Fruit fly (Drosophila melanogaster) whole organism, embryonic: ENCODE measurements around the gene kra.

Source experiments
- Antp ChIP-seq: fragments of 200-800 bp; sonication (Bioruptor generic); optimal IDR thresholded peaks from 3 replicates; lab custom pipeline; 2016; ENCODE audit warnings: missing biosample characterization, missing genetic modification characterization
- C15 ChIP-seq: fragments of 200-800 bp; sonication (Bioruptor generic); IDR thresholded peaks from 3 replicates; pipeline ENCODE4 v1.3.6; 2022; ENCODE audit warnings: missing biosample characterization, missing genetic modification characterization
- CG11085 ChIP-seq: fragments of 200-800 bp; sonication (Bioruptor generic); IDR thresholded peaks from 2 replicates; pipeline ENCODE4 v1.3.6; 2022; ENCODE audit warnings: missing biosample characterization, missing genetic modification characterization
- CG13287 ChIP-seq: fragments of 200-800 bp; sonication (Bioruptor generic); IDR thresholded peaks from 2 replicates; pipeline ENCODE4 v1.3.6; 2022; ENCODE audit warnings: missing biosample characterization, missing genetic modification characterization; ENCODE audit not compliant: partially characterized antibody
- CG14860 ChIP-seq: fragments of 200-800 bp; sonication (Bioruptor generic); IDR thresholded peaks from 3 replicates; pipeline ENCODE4 v1.3.6; 2022; ENCODE audit warnings: missing biosample characterization, missing genetic modification characterization; ENCODE audit not compliant: partially characterized antibody
- CG15479 ChIP-seq: fragments of 200-800 bp; sonication (Bioruptor generic); optimal IDR thresholded peaks from 3 replicates; lab custom pipeline; 2019; ENCODE audit warnings: missing biosample characterization, mild to moderate bottlenecking, missing genetic modification characterization, moderate library complexity
- CG1603 ChIP-seq: fragments of 200-800 bp; sonication (Bioruptor generic); optimal IDR thresholded peaks from 2 replicates; lab custom pipeline; 2019; ENCODE audit warnings: missing biosample characterization, mild to moderate bottlenecking, missing genetic modification characterization, moderate library complexity
- CG1792 ChIP-seq: fragments of 200-800 bp; sonication (Bioruptor generic); optimal IDR thresholded peaks from 2 replicates; lab custom pipeline; 2016; ENCODE audit warnings: missing biosample characterization, missing genetic modification characterization
- CG1832 ChIP-seq: fragments of 200-800 bp; sonication (Bioruptor generic); optimal IDR thresholded peaks from 2 replicates; lab custom pipeline; 2017; ENCODE audit warnings: missing biosample characterization, mild to moderate bottlenecking, missing genetic modification characterization, inconsistent platforms
- CG18476 ChIP-seq: fragments of 200-800 bp; sonication (Bioruptor generic); optimal IDR thresholded peaks from 2 replicates; lab custom pipeline; 2016; ENCODE audit warnings: missing biosample characterization, mild to moderate bottlenecking, missing genetic modification characterization
- CG2678 ChIP-seq: fragments of 200-800 bp; sonication (Bioruptor generic); optimal IDR thresholded peaks from 3 replicates; lab custom pipeline; 2019; ENCODE audit warnings: missing biosample characterization, mild to moderate bottlenecking, missing genetic modification characterization, moderate library complexity
- CG30431 ChIP-seq: fragments of 200-800 bp; sonication (Bioruptor generic); optimal IDR thresholded peaks from 2 replicates; lab custom pipeline; 2017; ENCODE audit warnings: missing biosample characterization, missing genetic modification characterization
- CG32767 ChIP-seq: fragments of 200-800 bp; sonication (Bioruptor generic); IDR thresholded peaks from 2 replicates; pipeline ENCODE4 v1.3.6; 2022; ENCODE audit warnings: missing biosample characterization, missing genetic modification characterization
- CG3847 ChIP-seq: fragments of 200-800 bp; sonication (Bioruptor generic); IDR thresholded peaks from 2 replicates; pipeline ENCODE4 v1.3.6; 2022; ENCODE audit warnings: missing biosample characterization, missing genetic modification characterization
- CG5180 ChIP-seq: fragments of 200-800 bp; sonication (Bioruptor generic); optimal IDR thresholded peaks from 3 replicates; lab custom pipeline; 2017; ENCODE audit warnings: missing biosample characterization, missing genetic modification characterization, mild to moderate bottlenecking, moderate library complexity, missing genetic modification reagents
- CG7786 ChIP-seq: fragments of 200-800 bp; sonication (Bioruptor generic); optimal IDR thresholded peaks from 2 replicates; lab custom pipeline; 2016; ENCODE audit warnings: missing biosample characterization, missing genetic modification characterization
- CG7987 ChIP-seq: fragments of 200-800 bp; sonication (Bioruptor generic); optimal IDR thresholded peaks from 2 replicates; lab custom pipeline; 2018; ENCODE audit warnings: missing biosample characterization, mild to moderate bottlenecking, missing genetic modification characterization, moderate library complexity
- CG9727 ChIP-seq: fragments of 200-800 bp; sonication (Bioruptor generic); optimal IDR thresholded peaks from 3 replicates; lab custom pipeline; 2017; ENCODE audit warnings: missing biosample characterization, mild to moderate bottlenecking, missing genetic modification characterization
- CrebB ChIP-seq: fragments of 200-800 bp; sonication (Bioruptor generic); optimal IDR thresholded peaks from 3 replicates; lab custom pipeline; 2018; ENCODE audit warnings: missing biosample characterization, mild to moderate bottlenecking, missing genetic modification characterization
- D ChIP-seq, 2 experiments: fragments of 200-800 bp in 1 of 2; fragments of >200 bp in 1 of 2; sonication (Bioruptor generic) in 1 of 2; optimal IDR thresholded peaks; 2 replicates in 1 of 2; 3 replicates in 1 of 2; lab custom pipeline; 2017; ENCODE audit warnings: mild to moderate bottlenecking in 1 of 2, missing biosample characterization in 1 of 2, missing genetic modification characterization in 1 of 2, missing genetic modification reagents in 1 of 2
- Dip2 ChIP-seq: fragments of 200-800 bp; sonication (Bioruptor generic); IDR thresholded peaks from 2 replicates; pipeline ENCODE4 v1.3.6; 2022; ENCODE audit warnings: missing biosample characterization, missing genetic modification characterization
- Fer1 ChIP-seq: fragments of 200-800 bp; sonication (Bioruptor generic); optimal IDR thresholded peaks from 2 replicates; lab custom pipeline; 2017; ENCODE audit warnings: missing biosample characterization, mild to moderate bottlenecking, missing genetic modification characterization
- Gug ChIP-seq: fragments of 200-800 bp; sonication (Bioruptor generic); IDR thresholded peaks from 4 replicates; pipeline ENCODE4 v1.3.6; 2022; ENCODE audit warnings: missing biosample characterization, missing genetic modification characterization
- Hr51 ChIP-seq, 2 experiments: fragments of 200-800 bp; sonication (Bioruptor generic); optimal IDR thresholded peaks; 2 replicates in 1 of 2; 3 replicates in 1 of 2; lab custom pipeline; 2016 to 2018; ENCODE audit warnings: missing biosample characterization in 2 of 2, missing genetic modification characterization in 2 of 2, mild to moderate bottlenecking in 1 of 2, moderate library complexity in 1 of 2
- Hr78 ChIP-seq, 2 experiments: fragments of 200-800 bp in 1 of 2; fragments of >200 bp in 1 of 2; sonication (Bioruptor generic) in 1 of 2; optimal IDR thresholded peaks; 2 replicates each; lab custom pipeline; 2017 to 2019; ENCODE audit warnings: missing biosample characterization in 2 of 2, missing genetic modification characterization in 2 of 2, mild to moderate bottlenecking in 1 of 2, moderate library complexity in 1 of 2
- MBD-R2 ChIP-seq: fragments of 200-800 bp; sonication (Bioruptor generic); IDR thresholded peaks from 2 replicates; pipeline ENCODE4 v1.3.6; 2022; ENCODE audit warnings: missing biosample characterization, missing genetic modification characterization
- MESR4 ChIP-seq: fragments of 200-800 bp; sonication (Bioruptor generic); optimal IDR thresholded peaks from 2 replicates; lab custom pipeline; 2018; ENCODE audit warnings: missing biosample characterization, mild to moderate bottlenecking, missing genetic modification characterization, moderate library complexity
- Mad ChIP-seq: fragments of 200-800 bp; sonication (Bioruptor generic); optimal IDR thresholded peaks from 2 replicates; lab custom pipeline; 2016; ENCODE audit warnings: missing biosample characterization, missing genetic modification characterization
- Med ChIP-seq: fragments of 200-800 bp; sonication (Bioruptor generic); peaks from one replicate; lab custom pipeline; 2016; ENCODE audit warnings: missing biosample characterization, missing genetic modification characterization, mild to moderate bottlenecking, inconsistent platforms, moderate library complexity
- Spps ChIP-seq: fragments of 200-800 bp; sonication (Bioruptor generic); optimal IDR thresholded peaks from 2 replicates; lab custom pipeline; 2018; ENCODE audit warnings: missing biosample characterization, mild to moderate bottlenecking, missing genetic modification characterization
- bigmax ChIP-seq: fragments of 200-800 bp; sonication (Bioruptor generic); optimal IDR thresholded peaks from 2 replicates; lab custom pipeline; 2018; ENCODE audit warnings: missing biosample characterization, mild to moderate bottlenecking, missing genetic modification characterization
- crc ChIP-seq: fragments of 200-800 bp; sonication (Bioruptor generic); optimal IDR thresholded peaks from 2 replicates; lab custom pipeline; 2016; ENCODE audit warnings: missing biosample characterization, missing genetic modification characterization
- fd96Cb ChIP-seq: fragments of 200-800 bp; sonication (Bioruptor generic); optimal IDR thresholded peaks from 2 replicates; lab custom pipeline; 2018; ENCODE audit warnings: missing biosample characterization, mild to moderate bottlenecking, missing genetic modification characterization, moderate library complexity
- gce ChIP-seq: fragments of 200-800 bp; sonication (Bioruptor generic); IDR thresholded peaks from 3 replicates; pipeline ENCODE4 v1.3.6; 2022; ENCODE audit warnings: missing biosample characterization, missing genetic modification characterization
- kah ChIP-seq: fragments of 200-800 bp; sonication (Bioruptor generic); optimal IDR thresholded peaks from 2 replicates; lab custom pipeline; 2018; ENCODE audit warnings: missing biosample characterization, mild to moderate bottlenecking, missing genetic modification characterization
- kay ChIP-seq: fragments of 200-800 bp; sonication (Bioruptor generic); optimal IDR thresholded peaks from 2 replicates; lab custom pipeline; 2016; ENCODE audit warnings: missing biosample characterization, missing genetic modification characterization
- klu ChIP-seq: fragments of 200-800 bp; sonication (Bioruptor generic); IDR thresholded peaks from 2 replicates; pipeline ENCODE4 v1.3.6; 2022; ENCODE audit warnings: missing biosample characterization, missing genetic modification characterization
- kni ChIP-seq: fragments of 200-800 bp; sonication (Bioruptor generic); optimal IDR thresholded peaks from 3 replicates; lab custom pipeline; 2017; ENCODE audit warnings: mild to moderate bottlenecking, missing biosample characterization, missing genetic modification reagents, missing genetic modification characterization
- lola ChIP-seq, 3 experiments: fragments of >200 bp in 2 of 3; fragments of 200-800 bp in 1 of 3; sonication (Bioruptor generic) in 1 of 3; optimal IDR thresholded peaks; 2 replicates each; lab custom pipeline; 2017 to 2019; ENCODE audit warnings: missing biosample characterization in 3 of 3, missing genetic modification characterization in 3 of 3, mild to moderate bottlenecking in 1 of 3, moderate library complexity in 1 of 3
- peb ChIP-seq: fragments of 200-800 bp; sonication (Bioruptor generic); IDR thresholded peaks from 2 replicates; pipeline ENCODE4 v1.3.6; 2022; ENCODE audit warnings: missing biosample characterization, missing genetic modification characterization
- psq ChIP-seq: fragments of 200-800 bp; sonication (Bioruptor generic); optimal IDR thresholded peaks from 2 replicates; lab custom pipeline; 2017; ENCODE audit warnings: missing biosample characterization, missing genetic modification characterization
- ro ChIP-seq: fragments of 200-800 bp; sonication (Bioruptor generic); IDR thresholded peaks from 2 replicates; pipeline ENCODE4 v1.3.6; 2022; ENCODE audit warnings: missing biosample characterization, missing genetic modification characterization
- schlank ChIP-seq: fragments of 200-800 bp; sonication (Bioruptor generic); optimal IDR thresholded peaks from 2 replicates; lab custom pipeline; 2018; ENCODE audit warnings: missing biosample characterization, mild to moderate bottlenecking, missing genetic modification characterization
- sens ChIP-seq: fragments of 200-800 bp; sonication (Bioruptor generic); peaks from one replicate; lab custom pipeline; 2016; ENCODE audit warnings: missing biosample characterization, missing genetic modification characterization
- sob ChIP-seq: fragments of 200-800 bp; sonication (Bioruptor generic); IDR thresholded peaks from 2 replicates; pipeline ENCODE4 v1.3.6; 2022; ENCODE audit warnings: missing biosample characterization, missing genetic modification characterization
- ssp ChIP-seq: fragments of 200-800 bp; sonication (Bioruptor generic); IDR thresholded peaks from 2 replicates; pipeline ENCODE4 v1.3.6; 2022; ENCODE audit warnings: missing biosample characterization, missing genetic modification characterization
- stc ChIP-seq: fragments of 200-800 bp; sonication (Bioruptor generic); IDR thresholded peaks from 2 replicates; pipeline ENCODE4 v1.3.6; 2022; ENCODE audit warnings: missing biosample characterization, missing genetic modification characterization
- zfh1 ChIP-seq: fragments of 200-800 bp; sonication (Bioruptor generic); IDR thresholded peaks from 3 replicates; pipeline ENCODE4 v1.3.6; 2022; ENCODE audit warnings: missing biosample characterization, missing genetic modification characterization
- zfh2 ChIP-seq: fragments of 200-800 bp; sonication (Bioruptor generic); optimal IDR thresholded peaks from 2 replicates; lab custom pipeline; 2016; ENCODE audit warnings: missing biosample characterization, missing genetic modification characterization

The kra gene

DNA sequence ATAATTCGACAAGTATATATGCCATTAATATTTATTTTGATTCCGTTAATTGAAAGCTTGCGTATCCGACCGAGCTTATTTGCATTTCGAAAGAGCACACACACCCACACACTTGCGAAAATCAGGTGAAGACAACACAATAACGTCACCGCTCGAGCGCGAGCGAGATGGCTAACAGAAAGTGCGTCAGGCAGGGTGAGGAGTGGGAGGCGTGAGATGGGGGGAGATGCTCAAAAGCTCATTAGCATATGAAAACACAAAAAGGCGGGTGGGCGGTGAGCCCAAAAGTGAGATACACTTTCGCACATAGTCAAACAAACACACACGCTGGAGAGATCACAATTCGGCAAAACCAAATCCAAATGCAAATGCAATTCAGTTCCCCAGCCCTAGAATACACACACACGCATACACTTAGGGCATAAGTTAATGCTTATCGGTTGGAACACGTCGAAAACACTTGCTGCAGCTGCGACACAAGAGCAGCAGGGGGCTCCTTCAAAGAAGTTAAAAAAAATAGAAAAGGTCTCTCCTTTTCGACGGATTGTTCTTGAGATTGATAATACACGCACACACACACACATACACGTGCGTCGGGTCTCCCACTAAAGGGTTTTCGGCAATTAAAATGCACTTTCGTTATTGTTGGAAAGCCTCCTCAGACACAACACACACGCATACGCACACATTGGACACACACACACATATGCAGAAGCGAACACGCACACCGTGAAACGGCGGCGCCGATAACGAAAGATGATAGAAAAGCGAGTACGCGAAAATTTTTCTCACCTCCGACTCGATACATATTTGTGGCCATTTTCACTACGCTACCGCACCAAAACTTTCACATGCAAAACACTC lies 47.0 kb upstream of the kra start (continued):
- TF ChIP-seq MESR4 (GFP tag; lab: Kevin White, UChicago): peak; percentile 86
- TF ChIP-seq D (optimal IDR thresholded peaks at IDR 0.05; lab: Kevin White, UChicago): peak; percentile 46
- TF ChIP-seq D (GFP tag; optimal IDR thresholded peaks at IDR 0.05; lab: Kevin White, UChicago): no peak
- TF ChIP-seq zfh1: no peak
- TF ChIP-seq CrebB (tag; lab: Kevin White, UChicago): no peak
- no peak for TF ChIP-seq zfh2 (GFP tag; lab: Kevin White, UChicago)
- TF ChIP-seq CG7987 (GFP tag; lab: Kevin White, UChicago): no peak
- no peak for TF ChIP-seq crc
- no peak for TF ChIP-seq Antp
- TF ChIP-seq Gug (GFP tag; lab: Robert Waterston, UW): no peak
- no peak for TF ChIP-seq Fer1 (GFP tag; lab: Kevin White, UChicago)
- TF ChIP-seq Dip2: no peak
- no peak for TF ChIP-seq Hr78 (GFP tag; optimal IDR thresholded peaks at IDR 0.05; lab: Kevin White, UChicago)
- no peak for TF ChIP-seq ssp (GFP tag; lab: Robert Waterston, UW)
- no peak for TF ChIP-seq CG14860 (GFP tag; lab: Robert Waterston, UW)
- no peak for TF ChIP-seq CG32767 (GFP tag; lab: Robert Waterston, UW)
- no peak for TF ChIP-seq lola (GFP tag; optimal IDR thresholded peaks at IDR 0.05; lab: Kevin White, UChicago)
- TF ChIP-seq CG5180 (GFP tag; lab: Kevin White, UChicago): peak; percentile 82
- TF ChIP-seq CG1832 (GFP tag; lab: Kevin White, UChicago): peak; percentile 49
- peak; percentile 79 for TF ChIP-seq Med (GFP tag; lab: Kevin White, UChicago)
- no peak for TF ChIP-seq CG11085 (GFP tag; lab: Robert Waterston, UW)
- TF ChIP-seq CG1603 (tag; lab: Kevin White, UChicago): no peak
- TF ChIP-seq sob (GFP tag; lab: Robert Waterston, UW): no peak
- no peak for TF ChIP-seq CG18476 (GFP tag; lab: Kevin White, UChicago)
- no peak for TF ChIP-seq bigmax (GFP tag; lab: Kevin White, UChicago)
- no peak for TF ChIP-seq CG9727
- 0 out of 2 replicates have a peak, but pooled peaks have one; percentile 6 for TF ChIP-seq MBD-R2 (GFP tag; lab: Robert Waterston, UW)
- TF ChIP-seq Spps: no peak
- no peak for TF ChIP-seq klu (GFP tag; lab: Robert Waterston, UW)
- TF ChIP-seq kah (GFP tag; lab: Kevin White, UChicago): peak; percentile 20
- TF ChIP-seq CG1792 (GFP tag; lab: Kevin White, UChicago): no peak
- TF ChIP-seq sens (GFP tag; lab: Kevin White, UChicago): peak; percentile 19
- no peak for TF ChIP-seq C15 (GFP tag; lab: Robert Waterston, UW)
- no peak for TF ChIP-seq CG13287
- TF ChIP-seq CG3847: no peak
- no peak for TF ChIP-seq CG7786 (GFP tag; lab: Kevin White, UChicago)
- no peak for TF ChIP-seq stc (GFP tag; lab: Robert Waterston, UW)
- TF ChIP-seq kay (GFP tag; lab: Kevin White, UChicago): no peak
- TF ChIP-seq ro (GFP tag; lab: Robert Waterston, UW): no peak
- TF ChIP-seq Hr51 (GFP tag; optimal IDR thresholded peaks at IDR 0.05; lab: Kevin White, UChicago): no peak
- no peak for TF ChIP-seq psq (GFP tag; lab: Kevin White, UChicago)
- no peak for TF ChIP-seq CG2678
- TF ChIP-seq fd96Cb (tag; lab: Kevin White, UChicago): no peak
- TF ChIP-seq CG15479 (GFP tag; lab: Kevin White, UChicago): peak; percentile 71
- TF ChIP-seq gce (GFP tag; lab: Robert Waterston, UW): no peak
- TF ChIP-seq Mad (GFP tag; lab: Kevin White, UChicago): no peak
- peak; percentile 66 for TF ChIP-seq kni (GFP tag; lab: Kevin White, UChicago)
- TF ChIP-seq peb (GFP tag; lab: Robert Waterston, UW): no peak
- no peak for TF ChIP-seq CG30431 (GFP tag; lab: Kevin White, UChicago)
- TF ChIP-seq schlank (tag; lab: Kevin White, UChicago): no peak
